Fruit fly (Drosophila melanogaster): ENCODE results near the gene Eato.

- TF ChIP-seq CG14655 (GFP tag; optimal IDR thresholded peaks at IDR 0.05) = no peak
- TF ChIP-seq CG34367 (tag; optimal IDR thresholded peaks at IDR 0.05) = no peak
- TF ChIP-seq CG15710 (tag; optimal IDR thresholded peaks at IDR 0.05) = peak; percentile 0
These were observed at the start of gene Eato for dm6 chr2L:13783264-13784154.
